Worm (Caenorhabditis elegans) whole organism, young adult: ENCODE measurements around the gene F26F12.5.

Experiments
- B0019.2 ChIP-seq: fragments of 200-800 bp; sonication (Bioruptor generic); conservative IDR thresholded peaks from 2 replicates; pipeline ENCODE4 v1.3.6; 2022; ENCODE audit warnings: missing genetic modification reagents, missing genetic modification characterization, missing compliant biosample characterization
- B0336.3 ChIP-seq: fragments of 200-800 bp; sonication (Bioruptor generic); IDR thresholded peaks from 2 replicates; pipeline ENCODE4 v1.3.6; 2022; ENCODE audit warnings: missing genetic modification characterization, missing compliant biosample characterization
- F23B12.7 ChIP-seq: sonication (generic microtip); optimal IDR thresholded peaks from 2 replicates; lab custom pipeline; 2017; ENCODE audit warnings: missing genetic modification characterization, mild to moderate bottlenecking, missing compliant biosample characterization, antibody characterized with exemption, moderate library complexity; ENCODE audit not compliant: insufficient read depth
- F33H1.4 ChIP-seq: fragments of 200-800 bp; sonication (Bioruptor generic); IDR thresholded peaks from 2 replicates; pipeline ENCODE4 v1.3.6; 2022; ENCODE audit warnings: missing genetic modification reagents, missing genetic modification characterization, missing compliant biosample characterization
- F37B4.10 ChIP-seq: fragments of 200-800 bp; sonication (Bioruptor generic); IDR thresholded peaks from 2 replicates; pipeline ENCODE4 v1.3.6; 2022; ENCODE audit warnings: missing genetic modification characterization, missing compliant biosample characterization
- F55B11.4 ChIP-seq: sonication (generic microtip); optimal IDR thresholded peaks from 2 replicates; lab custom pipeline; 2016; ENCODE audit warnings: missing compliant biosample characterization, missing genetic modification characterization, borderline replicate concordance; ENCODE audit not compliant: insufficient read depth
- F57A8.1 ChIP-seq: fragments of 200-800 bp; sonication (Bioruptor generic); optimal IDR thresholded peaks from 2 replicates; lab custom pipeline; 2018; ENCODE audit warnings: mild to moderate bottlenecking, missing genetic modification characterization, moderate library complexity, missing compliant biosample characterization
- K11D2.4 ChIP-seq: fragments of 200-800 bp; sonication (Bioruptor generic); IDR thresholded peaks from 2 replicates; pipeline ENCODE4 v1.3.6; 2022; ENCODE audit warnings: missing genetic modification reagents, missing genetic modification characterization, missing compliant biosample characterization
- Y53G8AR.9 ChIP-seq: fragments of 200-800 bp; sonication (Bioruptor generic); conservative IDR thresholded peaks from 2 replicates; pipeline ENCODE4 v1.3.6; 2022; ENCODE audit warnings: missing genetic modification reagents, missing genetic modification characterization, missing compliant biosample characterization
- ZK185.1 ChIP-seq: sonication (generic microtip); optimal IDR thresholded peaks from 2 replicates; lab custom pipeline; 2016; ENCODE audit warnings: mild to moderate bottlenecking, missing genetic modification characterization, missing compliant biosample characterization; ENCODE audit not compliant: poor library complexity, severe bottlenecking
- ama-1 ChIP-seq, 3 experiments: fragments of 150-350 bp in 1 of 3; sonication (generic microtip) in 2 of 3; optimal IDR thresholded peaks; 2 replicates each; lab custom pipeline; 2014 to 2018; ENCODE audit warnings: missing biosample characterization in 2 of 3, missing genetic modification characterization in 2 of 3, missing genetic modification reagents in 2 of 3
- aptf-3 ChIP-seq: fragments of 200-800 bp; sonication (Bioruptor generic); IDR thresholded peaks from 2 replicates; pipeline ENCODE4 v1.3.6; 2022; ENCODE audit warnings: missing genetic modification characterization, missing compliant biosample characterization
- atf-7 ChIP-seq: sonication (generic microtip); optimal IDR thresholded peaks from 2 replicates; lab custom pipeline; 2017; ENCODE audit warnings: mild to moderate bottlenecking, missing genetic modification characterization, missing compliant biosample characterization
- athp-1 ChIP-seq: sonication (generic microtip); optimal IDR thresholded peaks from 2 replicates; lab custom pipeline; 2017; ENCODE audit warnings: mild to moderate bottlenecking, missing genetic modification characterization, missing compliant biosample characterization
- attf-3 ChIP-seq: fragments of 200-800 bp; sonication (Bioruptor generic); conservative IDR thresholded peaks from 2 replicates; pipeline ENCODE4 v1.3.6; 2022; ENCODE audit warnings: missing genetic modification reagents, missing genetic modification characterization, missing compliant biosample characterization
- attf-5 ChIP-seq: fragments of 200-800 bp; sonication (Bioruptor generic); optimal IDR thresholded peaks from 2 replicates; lab custom pipeline; 2018; ENCODE audit warnings: mild to moderate bottlenecking, missing genetic modification characterization, missing compliant biosample characterization
- cebp-2 ChIP-seq: fragments of 200-800 bp; sonication (Bioruptor generic); IDR thresholded peaks from 2 replicates; pipeline ENCODE4 v1.3.6; 2022; ENCODE audit warnings: missing genetic modification characterization, missing compliant biosample characterization
- ceh-27 ChIP-seq: fragments of 200-800 bp; sonication (Bioruptor generic); optimal IDR thresholded peaks from 2 replicates; lab custom pipeline; 2018; ENCODE audit warnings: mild to moderate bottlenecking, missing genetic modification characterization, moderate library complexity, missing compliant biosample characterization
- dox-1 ChIP-seq: fragments of 200-800 bp; sonication (Bioruptor generic); IDR thresholded peaks from 2 replicates; pipeline ENCODE4 v1.3.6; 2022; ENCODE audit warnings: missing genetic modification reagents, missing genetic modification characterization, missing compliant biosample characterization
- dpff-1 ChIP-seq: sonication (generic microtip); optimal IDR thresholded peaks from 2 replicates; lab custom pipeline; 2017; ENCODE audit warnings: mild to moderate bottlenecking, missing genetic modification characterization, missing compliant biosample characterization
- dpl-1 ChIP-seq: fragments of 150-350 bp; optimal IDR thresholded peaks from 2 replicates; lab custom pipeline; 2014; ENCODE audit warnings: missing biosample characterization, missing genetic modification reagents, missing genetic modification characterization
- egl-18 ChIP-seq: fragments of 200-800 bp; sonication (Bioruptor generic); IDR thresholded peaks from 2 replicates; pipeline ENCODE4 v1.3.6; 2022; ENCODE audit warnings: missing genetic modification reagents, missing genetic modification characterization, missing compliant biosample characterization
- egrh-3 ChIP-seq: fragments of 200-800 bp; sonication (Bioruptor generic); IDR thresholded peaks from 2 replicates; pipeline ENCODE4 v1.3.6; 2022; ENCODE audit warnings: missing genetic modification reagents, missing genetic modification characterization, missing compliant biosample characterization
- ets-4 ChIP-seq: fragments of 200-800 bp; sonication (Bioruptor generic); optimal IDR thresholded peaks from 2 replicates; lab custom pipeline; 2018; ENCODE audit warnings: mild to moderate bottlenecking, missing genetic modification characterization, missing compliant biosample characterization
- hlh-26 ChIP-seq: fragments of 200-800 bp; sonication (Bioruptor generic); conservative IDR thresholded peaks from 2 replicates; pipeline ENCODE4 v1.3.6; 2022; ENCODE audit warnings: missing genetic modification reagents, missing genetic modification characterization, missing compliant biosample characterization
- let-607 ChIP-seq, 2 experiments: fragments of 200-800 bp in 1 of 2; sonication (Bioruptor generic) in 1 of 2; sonication (generic microtip) in 1 of 2; optimal IDR thresholded peaks; 2 replicates each; lab custom pipeline; 2016 to 2018; ENCODE audit warnings: mild to moderate bottlenecking in 2 of 2, missing compliant biosample characterization in 2 of 2, missing genetic modification characterization in 2 of 2, moderate library complexity in 2 of 2, missing genotype in 1 of 2
- lsy-27 ChIP-seq: sonication (generic microtip); optimal IDR thresholded peaks from 2 replicates; lab custom pipeline; 2017; ENCODE audit warnings: missing genetic modification characterization, mild to moderate bottlenecking, missing compliant biosample characterization, antibody characterized with exemption, missing genotype, borderline replicate concordance; ENCODE audit not compliant: insufficient read depth
- madf-10 ChIP-seq: sonication (generic microtip); optimal IDR thresholded peaks from 2 replicates; lab custom pipeline; 2016; ENCODE audit warnings: mild to moderate bottlenecking, missing genetic modification characterization, missing compliant biosample characterization
- madf-3 ChIP-seq: fragments of 200-800 bp; sonication (Bioruptor generic); IDR thresholded peaks from 2 replicates; pipeline ENCODE4 v1.3.6; 2022; ENCODE audit warnings: missing genetic modification reagents, missing genetic modification characterization, missing compliant biosample characterization
- mel-28 ChIP-seq: sonication (generic microtip); optimal IDR thresholded peaks from 2 replicates; lab custom pipeline; 2016; ENCODE audit warnings: borderline replicate concordance, mild to moderate bottlenecking, missing genetic modification characterization, missing compliant biosample characterization
- nfya-1 ChIP-seq: sonication (generic microtip); optimal IDR thresholded peaks from 2 replicates; lab custom pipeline; 2017; ENCODE audit warnings: antibody characterized with exemption, missing compliant biosample characterization, missing genetic modification characterization, borderline replicate concordance; ENCODE audit not compliant: insufficient read depth
- nhr-80 ChIP-seq: sonication (generic microtip); optimal IDR thresholded peaks from 2 replicates; lab custom pipeline; 2016; ENCODE audit warnings: missing genetic modification characterization, missing compliant biosample characterization
- nhr-90 ChIP-seq: sonication (generic microtip); optimal IDR thresholded peaks from 2 replicates; lab custom pipeline; 2016; ENCODE audit warnings: missing genotype, mild to moderate bottlenecking, missing genetic modification characterization, missing compliant biosample characterization
- pbrm-1 ChIP-seq: fragments of 200-800 bp; sonication (Bioruptor generic); IDR thresholded peaks from 2 replicates; pipeline ENCODE4 v1.3.6; 2022; ENCODE audit warnings: missing genetic modification reagents, missing genetic modification characterization, missing compliant biosample characterization
- rec-8 ChIP-seq, 2 experiments: sonication (generic microtip); optimal IDR thresholded peaks; 2 replicates each; lab custom pipeline; 2016; ENCODE audit warnings: mild to moderate bottlenecking in 2 of 2, missing genetic modification characterization in 2 of 2, missing genetic modification reagents in 2 of 2, missing genotype in 2 of 2, missing biosample characterization in 1 of 2, missing compliant biosample characterization in 1 of 2, moderate library complexity in 1 of 2
- repo-1 ChIP-seq: sonication (generic microtip); optimal IDR thresholded peaks from 2 replicates; lab custom pipeline; 2017; ENCODE audit warnings: mild to moderate bottlenecking, missing genetic modification characterization, missing compliant biosample characterization
- snpc-4 ChIP-seq, 5 experiments: fragments of 150-350 bp in 1 of 5; sonication (generic microtip) in 4 of 5; optimal IDR thresholded peaks; 2 replicates each; lab custom pipeline; 2014 to 2018; ENCODE audit warnings: missing genetic modification characterization in 5 of 5, missing biosample characterization in 3 of 5, antibody characterized with exemption in 2 of 5, mild to moderate bottlenecking in 2 of 5, missing compliant biosample characterization in 2 of 5, missing genotype in 2 of 5, moderate library complexity in 2 of 5, missing genetic modification reagents in 1 of 5
- somi-1 ChIP-seq: fragments of 200-800 bp; sonication (Bioruptor generic); optimal IDR thresholded peaks from 2 replicates; lab custom pipeline; 2018; ENCODE audit warnings: mild to moderate bottlenecking, missing genetic modification characterization, missing compliant biosample characterization
- tbx-9 ChIP-seq: sonication (generic microtip); optimal IDR thresholded peaks from 2 replicates; lab custom pipeline; 2016; ENCODE audit warnings: borderline replicate concordance, missing genetic modification characterization, inconsistent platforms, missing compliant biosample characterization
- zfh-2 ChIP-seq: fragments of 200-800 bp; sonication (Bioruptor generic); conservative IDR thresholded peaks from 2 replicates; pipeline ENCODE4 v1.3.6; 2022; ENCODE audit warnings: missing genetic modification reagents, missing genetic modification characterization, missing compliant biosample characterization
- zim-3 ChIP-seq: sonication (generic microtip); optimal IDR thresholded peaks from 2 replicates; lab custom pipeline; 2017; ENCODE audit warnings: mild to moderate bottlenecking, missing genetic modification characterization, moderate library complexity, missing compliant biosample characterization
- ztf-22 ChIP-seq: fragments of 200-800 bp; sonication (Bioruptor generic); optimal IDR thresholded peaks from 2 replicates; lab custom pipeline; 2018; ENCODE audit warnings: mild to moderate bottlenecking, missing genetic modification characterization, moderate library complexity, missing compliant biosample characterization
- ztf-6 ChIP-seq: fragments of 200-800 bp; sonication (Bioruptor generic); IDR thresholded peaks from 2 replicates; pipeline ENCODE4 v1.3.6; 2022; ENCODE audit warnings: missing genetic modification reagents, missing genetic modification characterization, missing compliant biosample characterization

The F26F12.5 gene

ce11 chrV:5845669-5846189, 19.3 kb downstream of the F26F12.5 start, which contains the start of gene F26F12.3 (continued):
- TF ChIP-seq lsy-27 (tag; lab: Kevin White, UChicago) (no peak), repo-1 (peak; percentile 4), B0336.3 (GFP tag; lab: Robert Waterston, UW) (peak; percentile 66; the same call in 1 of the 2 replicates), ceh-27 (peak; percentile 46), zfh-2 (GFP tag; lab: Robert Waterston, UW) (peak; percentile 93), nhr-90 (tag; lab: Kevin White, UChicago) (peak; percentile 48), F37B4.10 (GFP tag; lab: Robert Waterston, UW) (no peak), nfya-1 (tag; lab: Kevin White, UChicago) (no peak), mel-28 (tag; lab: Kevin White, UChicago) (no peak), ztf-6 (GFP tag; lab: Robert Waterston, UW) (no peak), athp-1 (tag; lab: Kevin White, UChicago) (peak; percentile 25), egl-18 (GFP tag; lab: Robert Waterston, UW) (no peak), rec-8 (tag; optimal IDR thresholded peaks at IDR 0.05; lab: Kevin White, UChicago) (no peak), Y53G8AR.9 (peak; percentile 49; the same call in 1 of the 2 replicates), madf-3 (no peak), F57A8.1 (no peak), nhr-80 (peak; percentile 99), snpc-4 (GFP tag; optimal IDR thresholded peaks at IDR 0.05; lab: Kevin White, UChicago) (peak; percentile 34), snpc-4 (tag; optimal IDR thresholded peaks at IDR 0.05; lab: Kevin White, UChicago) (peak; percentile 8 to 36 (median 18)), atf-7 (peak; percentile 74), ztf-22 (GFP tag; lab: Kevin White, UChicago) (peak; percentile 45), aptf-3 (GFP tag; lab: Robert Waterston, UW) (no peak), hlh-26 (no peak)

DNA sequence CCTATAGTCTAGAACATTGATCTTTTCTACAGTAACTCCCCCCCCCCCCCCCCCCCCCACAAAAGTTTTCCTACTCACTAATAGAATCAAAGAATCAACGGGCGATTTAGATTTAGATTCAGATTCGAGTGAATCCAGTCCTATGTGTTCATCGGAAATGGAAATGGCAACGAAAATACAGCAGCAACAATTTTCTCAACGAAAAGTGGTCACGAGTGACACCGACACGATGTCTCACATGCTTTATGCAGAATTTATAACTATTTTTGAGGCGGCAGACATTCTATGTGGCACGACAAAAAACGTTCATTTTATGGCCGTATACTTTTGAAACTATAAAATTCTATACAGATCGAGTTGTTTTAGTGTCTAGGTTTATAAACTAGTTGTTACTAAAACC, 19.8 kb downstream of the F26F12.5 start:
- TF ChIP-seq K11D2.4 (GFP tag; lab: Robert Waterston, UW), result 0 out of 2 replicates have a peak, but pooled peaks have one; percentile 17
- TF ChIP-seq cebp-2 (GFP tag; lab: Robert Waterston, UW), result no peak
- TF ChIP-seq egrh-3, result 0 out of 2 replicates have a peak, but pooled peaks have one; percentile 19
- TF ChIP-seq, all 124 proteins: peak for 2

ce11 chrV:5844349-5844760, 20.6 kb downstream of the F26F12.5 start:
- no peak for TF ChIP-seq dpl-1 (GFP tag; lab: Kevin White, UChicago)
- TF ChIP-seq madf-10 (tag; lab: Kevin White, UChicago), result no peak
- no peak for TF ChIP-seq ets-4 (GFP tag; lab: Kevin White, UChicago)
- no peak for TF ChIP-seq F33H1.4
- TF ChIP-seq attf-3 (GFP tag; lab: Robert Waterston, UW), result no peak
- peak in 1 of 2 experiments; percentile 15 for TF ChIP-seq let-607 (tag; optimal IDR thresholded peaks at IDR 0.05; lab: Kevin White, UChicago)
- no peak for TF ChIP-seq dox-1
- no peak for TF ChIP-seq ztf-22 (GFP tag; lab: Kevin White, UChicago)
- no peak for TF ChIP-seq F23B12.7
- TF ChIP-seq B0019.2 (GFP tag; lab: Robert Waterston, UW), result no peak
- TF ChIP-seq zim-3 (tag; lab: Kevin White, UChicago), result no peak
- TF ChIP-seq attf-5 (GFP tag; lab: Kevin White, UChicago), result peak; percentile 36
- TF ChIP-seq tbx-9 (tag; lab: Kevin White, UChicago), result no peak
- TF ChIP-seq somi-1, result peak; percentile 78
- no peak for TF ChIP-seq ZK185.1 (tag; lab: Kevin White, UChicago)
- no peak for TF ChIP-seq F37B4.10 (GFP tag; lab: Robert Waterston, UW)
- peak; percentile 12 for TF ChIP-seq dpff-1 (tag; lab: Kevin White, UChicago)
- 0 out of 2 replicates have a peak, but pooled peaks have one; percentile 48 for TF ChIP-seq pbrm-1 (GFP tag; lab: Robert Waterston, UW)
- no peak for TF ChIP-seq snpc-4 (GFP tag; optimal IDR thresholded peaks at IDR 0.05; lab: Kevin White, UChicago)
- peak in 2 of 4 experiments; percentile 26 to 47 for TF ChIP-seq snpc-4 (tag; optimal IDR thresholded peaks at IDR 0.05; lab: Kevin White, UChicago)
- TF ChIP-seq F55B11.4 (tag; lab: Kevin White, UChicago), result no peak
- peak; percentile 69 for TF ChIP-seq ama-1 (optimal IDR thresholded peaks at IDR 0.05; lab: Kevin White, UChicago)
- no peak for TF ChIP-seq ama-1 (GFP tag; optimal IDR thresholded peaks at IDR 0.05; lab: Kevin White, UChicago)
